Fruit fly (Drosophila melanogaster) whole organism, embryonic: Measurements from ENCODE around the gene Cdk1.

Experiments
- Adf1 ChIP-seq: fragments of 200-800 bp; sonication (Bioruptor generic); IDR thresholded peaks from 2 replicates; pipeline ENCODE4 v1.3.6; 2022; ENCODE audit warnings: missing biosample characterization, missing genetic modification characterization
- Atf-2 ChIP-seq: fragments of 200-800 bp; sonication (Bioruptor generic); optimal IDR thresholded peaks from 2 replicates; lab custom pipeline; 2016; ENCODE audit warnings: missing biosample characterization, missing genetic modification characterization
- BtbVII ChIP-seq: fragments of 200-800 bp; sonication (Bioruptor generic); optimal IDR thresholded peaks from 3 replicates; lab custom pipeline; 2017; ENCODE audit warnings: missing biosample characterization, mild to moderate bottlenecking, missing genetic modification characterization
- CG10274 ChIP-seq: fragments of 200-800 bp; sonication (Bioruptor generic); optimal IDR thresholded peaks from 3 replicates; lab custom pipeline; 2017; ENCODE audit warnings: missing biosample characterization, mild to moderate bottlenecking, missing genetic modification characterization
- CG10366 ChIP-seq: fragments of 200-800 bp; sonication (Bioruptor generic); IDR thresholded peaks from 2 replicates; pipeline ENCODE4 v1.3.6; 2022; ENCODE audit warnings: missing biosample characterization, missing genetic modification characterization
- CG10654 ChIP-seq: fragments of 200-800 bp; sonication (Bioruptor generic); optimal IDR thresholded peaks from 2 replicates; lab custom pipeline; 2016; ENCODE audit warnings: missing biosample characterization, missing genetic modification characterization
- CG11085 ChIP-seq: fragments of 200-800 bp; sonication (Bioruptor generic); IDR thresholded peaks from 2 replicates; pipeline ENCODE4 v1.3.6; 2022; ENCODE audit warnings: missing biosample characterization, missing genetic modification characterization
- CG12942 ChIP-seq: fragments of 200-800 bp; sonication (Bioruptor generic); optimal IDR thresholded peaks from 3 replicates; lab custom pipeline; 2016; ENCODE audit warnings: missing biosample characterization, missing genetic modification characterization
- CG13296 ChIP-seq: fragments of 200-800 bp; sonication (Bioruptor generic); optimal IDR thresholded peaks from 3 replicates; lab custom pipeline; 2018; ENCODE audit warnings: missing biosample characterization, mild to moderate bottlenecking, missing genetic modification characterization
- CG15269 ChIP-seq: fragments of 200-800 bp; sonication (Bioruptor generic); optimal IDR thresholded peaks from 2 replicates; lab custom pipeline; 2018; ENCODE audit warnings: missing biosample characterization, mild to moderate bottlenecking, missing genetic modification characterization, moderate library complexity
- CG16863 ChIP-seq: fragments of 200-800 bp; sonication (Bioruptor generic); optimal IDR thresholded peaks from 3 replicates; lab custom pipeline; 2016; ENCODE audit warnings: missing biosample characterization, missing genetic modification characterization
- CG30020 ChIP-seq: fragments of 200-800 bp; optimal IDR thresholded peaks from 2 replicates; lab custom pipeline; 2019; ENCODE audit warnings: missing biosample characterization, mild to moderate bottlenecking, missing genetic modification characterization, moderate library complexity
- CG31365 ChIP-seq: fragments of 200-800 bp; sonication (Bioruptor generic); optimal IDR thresholded peaks from 2 replicates; lab custom pipeline; 2018; ENCODE audit warnings: missing biosample characterization, mild to moderate bottlenecking, missing genetic modification characterization
- CG3407 ChIP-seq: fragments of 200-800 bp; sonication (Bioruptor generic); optimal IDR thresholded peaks from 2 replicates; lab custom pipeline; 2018; ENCODE audit warnings: missing biosample characterization, mild to moderate bottlenecking, missing genetic modification characterization
- CG34376 ChIP-seq: fragments of 200-800 bp; sonication (Bioruptor generic); optimal IDR thresholded peaks from 2 replicates; lab custom pipeline; 2018; ENCODE audit warnings: missing biosample characterization, mild to moderate bottlenecking, missing genetic modification characterization
- CG4854 ChIP-seq: fragments of 200-800 bp; sonication (Bioruptor generic); optimal IDR thresholded peaks from 2 replicates; lab custom pipeline; 2016; ENCODE audit warnings: missing biosample characterization, missing genetic modification characterization, inconsistent platforms
- CG6175 ChIP-seq: fragments of 200-800 bp; sonication (Bioruptor generic); IDR thresholded peaks from 3 replicates; pipeline ENCODE4 v1.3.6; 2022; ENCODE audit warnings: missing biosample characterization, missing genetic modification characterization
- CG8089 ChIP-seq: fragments of 200-800 bp; sonication (Bioruptor generic); optimal IDR thresholded peaks from 3 replicates; lab custom pipeline; 2016; ENCODE audit warnings: missing biosample characterization, missing genetic modification characterization
- CG8359 ChIP-seq: fragments of 200-800 bp; sonication (Bioruptor generic); optimal IDR thresholded peaks from 2 replicates; lab custom pipeline; 2017; ENCODE audit warnings: missing biosample characterization, mild to moderate bottlenecking, missing genetic modification characterization, borderline replicate concordance
- CG8388 ChIP-seq: fragments of 200-800 bp; sonication (Bioruptor generic); optimal IDR thresholded peaks from 2 replicates; lab custom pipeline; 2019; ENCODE audit warnings: missing biosample characterization, mild to moderate bottlenecking, missing genetic modification characterization, moderate library complexity
- CG8765 ChIP-seq: fragments of 200-800 bp; sonication (Bioruptor generic); IDR thresholded peaks from 2 replicates; pipeline ENCODE4 v1.3.6; 2022; ENCODE audit warnings: missing biosample characterization, missing genetic modification characterization
- CG9437 ChIP-seq: fragments of 200-800 bp; sonication (Bioruptor generic); optimal IDR thresholded peaks from 2 replicates; lab custom pipeline; 2018; ENCODE audit warnings: missing biosample characterization, mild to moderate bottlenecking, missing genetic modification characterization
- CG9727 ChIP-seq: fragments of 200-800 bp; sonication (Bioruptor generic); optimal IDR thresholded peaks from 3 replicates; lab custom pipeline; 2017; ENCODE audit warnings: missing biosample characterization, mild to moderate bottlenecking, missing genetic modification characterization
- CoRest ChIP-seq: fragments of 200-800 bp; sonication (Bioruptor generic); optimal IDR thresholded peaks from 3 replicates; lab custom pipeline; 2018; ENCODE audit warnings: missing biosample characterization, mild to moderate bottlenecking, missing genetic modification characterization, moderate library complexity
- D19A ChIP-seq: fragments of 200-800 bp; optimal IDR thresholded peaks from 3 replicates; lab custom pipeline; 2019; ENCODE audit warnings: missing biosample characterization, mild to moderate bottlenecking, missing genetic modification characterization, moderate library complexity
- Doc2 ChIP-seq: fragments of 200-800 bp; sonication (Bioruptor generic); IDR thresholded peaks from 2 replicates; pipeline ENCODE4 v1.3.6; 2022; ENCODE audit warnings: missing biosample characterization, missing genetic modification characterization
- E2f1 ChIP-seq: fragments of 200-800 bp; sonication (Bioruptor generic); IDR thresholded peaks from 2 replicates; pipeline ENCODE4 v1.3.6; 2022; ENCODE audit warnings: missing biosample characterization, missing genetic modification characterization
- Fer2 ChIP-seq: fragments of 200-800 bp; sonication (Bioruptor generic); optimal IDR thresholded peaks from 2 replicates; lab custom pipeline; 2018; ENCODE audit warnings: missing biosample characterization, mild to moderate bottlenecking, missing genetic modification characterization, moderate library complexity
- Hand ChIP-seq: fragments of 200-800 bp; sonication (Bioruptor generic); optimal IDR thresholded peaks from 2 replicates; lab custom pipeline; 2017; ENCODE audit warnings: mild to moderate bottlenecking, missing biosample characterization, missing genetic modification reagents, missing genetic modification characterization
- Lpt ChIP-seq: fragments of >200 bp; optimal IDR thresholded peaks from 2 replicates; lab custom pipeline; 2018; ENCODE audit warnings: missing biosample characterization, missing genetic modification characterization
- Mrtf ChIP-seq: fragments of 200-800 bp; sonication (Bioruptor generic); IDR thresholded peaks from 3 replicates; pipeline ENCODE4 v1.3.6; 2022; ENCODE audit warnings: missing biosample characterization, missing genetic modification characterization
- Neu2 ChIP-seq: fragments of 200-800 bp; sonication (Bioruptor generic); optimal IDR thresholded peaks from 3 replicates; lab custom pipeline; 2016; ENCODE audit warnings: missing biosample characterization, missing genetic modification characterization, borderline replicate concordance
- NfI ChIP-seq: fragments of 200-800 bp; sonication (Bioruptor generic); optimal IDR thresholded peaks from 3 replicates; lab custom pipeline; 2018; ENCODE audit warnings: missing biosample characterization, mild to moderate bottlenecking, missing genetic modification characterization, moderate library complexity
- Xbp1 ChIP-seq: fragments of 200-800 bp; sonication (Bioruptor generic); optimal IDR thresholded peaks from 3 replicates; lab custom pipeline; 2016; ENCODE audit warnings: missing biosample characterization, mild to moderate bottlenecking, missing genetic modification characterization
- corto ChIP-seq: fragments of 200-800 bp; sonication (Bioruptor generic); optimal IDR thresholded peaks from 2 replicates; lab custom pipeline; 2016; ENCODE audit warnings: missing biosample characterization, mild to moderate bottlenecking, missing genetic modification characterization, moderate library complexity
- cwo ChIP-seq: fragments of 200-800 bp; sonication (Bioruptor generic); optimal IDR thresholded peaks from 3 replicates; lab custom pipeline; 2017; ENCODE audit warnings: missing biosample characterization, missing genetic modification characterization, mild to moderate bottlenecking, moderate library complexity, missing genetic modification reagents
- dimm ChIP-seq: fragments of 200-800 bp; sonication (Bioruptor generic); IDR thresholded peaks from 2 replicates; pipeline ENCODE4 v1.3.6; 2022; ENCODE audit warnings: missing biosample characterization, missing genetic modification characterization
- dmrt11E ChIP-seq: fragments of 200-800 bp; sonication (Bioruptor generic); optimal IDR thresholded peaks from 3 replicates; lab custom pipeline; 2018; ENCODE audit warnings: missing biosample characterization, mild to moderate bottlenecking, missing genetic modification characterization, moderate library complexity
- insv ChIP-seq, 2 experiments: fragments of 200-800 bp; sonication (Bioruptor generic); optimal IDR thresholded peaks; 3 replicates each; lab custom pipeline; 2016 to 2018; ENCODE audit warnings: missing biosample characterization in 2 of 2, missing genetic modification characterization in 2 of 2
- jing ChIP-seq: fragments of 200-800 bp; sonication (Bioruptor generic); optimal IDR thresholded peaks from 2 replicates; lab custom pipeline; 2018; ENCODE audit warnings: missing biosample characterization, mild to moderate bottlenecking, missing genetic modification characterization
- kay ChIP-seq: fragments of 200-800 bp; sonication (Bioruptor generic); optimal IDR thresholded peaks from 2 replicates; lab custom pipeline; 2016; ENCODE audit warnings: missing biosample characterization, missing genetic modification characterization
- klu ChIP-seq: fragments of 200-800 bp; sonication (Bioruptor generic); IDR thresholded peaks from 2 replicates; pipeline ENCODE4 v1.3.6; 2022; ENCODE audit warnings: missing biosample characterization, missing genetic modification characterization
- odd ChIP-seq: fragments of 200-800 bp; sonication (Bioruptor generic); optimal IDR thresholded peaks from 2 replicates; lab custom pipeline; 2017; ENCODE audit warnings: missing biosample characterization, mild to moderate bottlenecking, missing genetic modification characterization
- org-1 ChIP-seq: fragments of 200-800 bp; sonication (Bioruptor generic); optimal IDR thresholded peaks from 2 replicates; lab custom pipeline; 2017; ENCODE audit warnings: missing biosample characterization, missing genetic modification characterization
- pan ChIP-seq, 4 experiments: fragments of >200 bp in 3 of 4; fragments of 200-800 bp in 1 of 4; sonication (Bioruptor generic) in 1 of 4; optimal IDR thresholded peaks in 3 of 4; IDR thresholded peaks in 1 of 4; 2 replicates each; pipeline versions ENCODE4 v1.3.6 to Lab custom; 2017 to 2022; ENCODE audit warnings: missing biosample characterization in 2 of 4, missing genetic modification characterization in 2 of 4, mixed read lengths in 1 of 4
- pita ChIP-seq: fragments of 200-800 bp; sonication (Bioruptor generic); optimal IDR thresholded peaks from 2 replicates; lab custom pipeline; 2017; ENCODE audit warnings: missing biosample characterization, mild to moderate bottlenecking, missing genetic modification characterization
- seq ChIP-seq: fragments of 200-800 bp; sonication (Bioruptor generic); IDR thresholded peaks from 2 replicates; pipeline ENCODE4 v1.3.6; 2022; ENCODE audit warnings: missing biosample characterization, missing genetic modification characterization
- slou ChIP-seq: fragments of 200-800 bp; sonication (Bioruptor generic); optimal IDR thresholded peaks from 3 replicates; lab custom pipeline; 2016; ENCODE audit warnings: missing biosample characterization, missing genetic modification characterization
- vnd ChIP-seq: fragments of 200-800 bp; sonication (Bioruptor generic); IDR thresholded peaks from 3 replicates; pipeline ENCODE4 v1.3.6; 2022; ENCODE audit warnings: missing biosample characterization, missing genetic modification characterization; ENCODE audit not compliant: partially characterized antibody
- wor ChIP-seq: fragments of 200-800 bp; sonication (Bioruptor generic); IDR thresholded peaks from 2 replicates; pipeline ENCODE4 v1.3.6; 2022; ENCODE audit warnings: missing biosample characterization, missing genetic modification characterization

Cdk1 gene

DNA sequence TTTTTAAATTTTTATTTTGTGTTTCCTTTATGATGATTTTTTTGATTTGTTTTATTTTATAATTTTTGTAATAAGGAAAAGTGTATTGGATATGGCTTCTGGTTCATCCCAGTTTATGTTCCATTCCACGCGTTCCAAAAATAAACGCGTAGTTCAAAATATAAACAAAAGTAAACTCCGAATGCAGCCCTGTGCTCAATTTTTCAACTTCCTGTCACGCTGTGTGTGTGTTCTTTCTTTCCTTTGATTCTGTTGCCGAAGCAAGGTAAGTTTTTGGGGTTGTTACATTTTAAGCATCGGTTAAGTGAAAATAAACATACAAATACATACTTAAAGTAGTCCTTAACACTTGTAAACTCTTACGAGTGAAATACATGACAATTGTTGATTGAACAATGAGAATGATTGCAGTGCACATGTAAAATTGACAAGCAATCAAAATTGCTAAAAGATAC is 22.1 kb upstream of the Cdk1 start, which contains the start of the genes Ip259 and RpS27A (continued):
- TF ChIP-seq Hand (GFP tag; lab: Kevin White, UChicago), result peak; percentile 25
- peak; percentile 99 for TF ChIP-seq CG30020
- TF ChIP-seq odd (GFP tag; lab: Kevin White, UChicago), result peak; percentile 65
- peak; percentile 62 for TF ChIP-seq Fer2 (tag; lab: Kevin White, UChicago)
- peak; percentile 27 for TF ChIP-seq CG10274 (GFP tag; lab: Kevin White, UChicago)
- peak; percentile 91 for TF ChIP-seq CG9727
- peak; percentile 40 for TF ChIP-seq org-1 (GFP tag; lab: Kevin White, UChicago)
- peak; percentile 79 for TF ChIP-seq CG13296 (GFP tag; lab: Kevin White, UChicago)
- peak; percentile 60 for TF ChIP-seq CG8359
- TF ChIP-seq cwo (GFP tag; lab: Kevin White, UChicago), result no peak
- peak; percentile 47 for TF ChIP-seq Atf-2 (GFP tag; lab: Kevin White, UChicago)
- peak; percentile 45 for TF ChIP-seq D19A (tag; lab: Kevin White, UChicago)
- peak; percentile 57 for TF ChIP-seq CG4854 (GFP tag; lab: Kevin White, UChicago)
- peak; percentile 65 for TF ChIP-seq CoRest
- peak; percentile 58 for TF ChIP-seq CG12942 (GFP tag; lab: Kevin White, UChicago)
- TF ChIP-seq wor (GFP tag; lab: Robert Waterston, UW), result no peak
- TF ChIP-seq CG10654 (GFP tag; lab: Kevin White, UChicago), result peak; percentile 69
- peak; percentile 53 for TF ChIP-seq CG8388 (GFP tag; lab: Kevin White, UChicago)
- no peak for TF ChIP-seq Neu2 (GFP tag; lab: Kevin White, UChicago)
- TF ChIP-seq CG31365 (tag; lab: Kevin White, UChicago), result peak; percentile 42
- peak; percentile 75 for TF ChIP-seq CG11085
- TF ChIP-seq CG8089 (GFP tag; lab: Kevin White, UChicago), result peak; percentile 85
- no peak for TF ChIP-seq klu
- peak; percentile 61 for TF ChIP-seq BtbVII (GFP tag; lab: Kevin White, UChicago)
- TF ChIP-seq pan (optimal IDR thresholded peaks at IDR 0.05; lab: Kevin White, UChicago), result no peak
- peak in 1 of 2 experiments; percentile 77 for TF ChIP-seq pan (GFP tag; optimal IDR thresholded peaks at IDR 0.05 in 1 of 2, IDR thresholded peaks at IDR 0.05 in 1 of 2)
- no peak for TF ChIP-seq dimm (GFP tag; lab: Robert Waterston, UW)
- peak; percentile 93 for TF ChIP-seq NfI (GFP tag; lab: Kevin White, UChicago)
- TF ChIP-seq CG16863, result peak; percentile 47
- no peak for TF ChIP-seq pita
- no peak for TF ChIP-seq CG15269 (tag; lab: Kevin White, UChicago)
- no peak for TF ChIP-seq corto
- peak; percentile 70 for TF ChIP-seq CG3407 (GFP tag; lab: Kevin White, UChicago)
- TF ChIP-seq CG6175 (GFP tag; lab: Robert Waterston, UW), result no peak
- no peak for TF ChIP-seq vnd (GFP tag; lab: Robert Waterston, UW)
- peak; percentile 77 for TF ChIP-seq slou (GFP tag; lab: Kevin White, UChicago)
- peak in 1 of 2 experiments; percentile 62 for TF ChIP-seq insv (GFP tag; optimal IDR thresholded peaks at IDR 0.05; lab: Kevin White, UChicago)
- TF ChIP-seq dmrt11E (tag; lab: Kevin White, UChicago), result peak; percentile 71
- TF ChIP-seq Adf1 (GFP tag; lab: Robert Waterston, UW), result peak; percentile 37
- TF ChIP-seq CG8765, result 0 out of 2 replicates have a peak, but pooled peaks have one; percentile 48
- no peak for TF ChIP-seq kay (GFP tag; lab: Kevin White, UChicago)
- no peak for TF ChIP-seq Lpt (GFP tag; lab: Kevin White, UChicago)
- TF ChIP-seq Doc2 (GFP tag; lab: Robert Waterston, UW), result no peak
- TF ChIP-seq E2f1, result peak; percentile 61; the same call in 1 of the 2 replicates
- TF ChIP-seq CG34376, result peak; percentile 90
- no peak; the same call in 1 of the 2 replicates for TF ChIP-seq CG10366 (GFP tag; lab: Robert Waterston, UW)
- TF ChIP-seq jing (GFP tag; lab: Kevin White, UChicago), result no peak
- TF ChIP-seq CG9437 (GFP tag; lab: Kevin White, UChicago), result peak; percentile 74
- TF ChIP-seq Xbp1, result peak; percentile 75
- TF ChIP-seq Mrtf (GFP tag; lab: Robert Waterston, UW), result no peak; the same call in 1 of the 3 replicates
- peak; percentile 74 for TF ChIP-seq seq (GFP tag; lab: Robert Waterston, UW)
